Fruit fly (Drosophila melanogaster): ENCODE measurements around the gene comm2.
A peak's percentile ranks its signal among the peaks of the same experiment; 100 is the strongest.

Gene comm2

dm6 chr3L:15699626-15700337 lies at the start of gene comm2 (continued):
- no peak for TF ChIP-seq lov (optimal IDR thresholded peaks at IDR 0.05)
- 0 out of 3 replicates have a peak, but pooled peaks have one; percentile 3 for TF ChIP-seq lov (GFP tag; IDR thresholded peaks at IDR 0.05)
- TF ChIP-seq CG5953 (GFP tag; IDR thresholded peaks at IDR 0.05) = no peak
- TF ChIP-seq HLHmδ (GFP tag; optimal IDR thresholded peaks at IDR 0.05) = peak; percentile 73
- TF ChIP-seq twi (tag; optimal IDR thresholded peaks at IDR 0.05) = peak; percentile 76
- peak; percentile 93 for TF ChIP-seq D (optimal IDR thresholded peaks at IDR 0.05)
- TF ChIP-seq D (GFP tag; optimal IDR thresholded peaks at IDR 0.05) = no peak
- TF ChIP-seq Scr (GFP tag; IDR thresholded peaks at IDR 0.05; ENCODE audit: partially characterized antibody) = peak; percentile 51; the same call in 1 of the 2 replicates
- no peak for TF ChIP-seq pita (GFP tag; optimal IDR thresholded peaks at IDR 0.05)
- peak; percentile 76 for TF ChIP-seq CG2199 (GFP tag; IDR thresholded peaks at IDR 0.05)
- no peak for TF ChIP-seq Hey (tag; optimal IDR thresholded peaks at IDR 0.05)
- peak; percentile 30 for TF ChIP-seq CG5180 (GFP tag; optimal IDR thresholded peaks at IDR 0.05)
- no peak for TF ChIP-seq h (optimal IDR thresholded peaks at IDR 0.05)
- TF ChIP-seq oc (tag; optimal IDR thresholded peaks at IDR 0.05) = peak; percentile 52
- TF ChIP-seq fd64A (GFP tag; optimal IDR thresholded peaks at IDR 0.05) = peak; percentile 15
- TF ChIP-seq Dll (GFP tag; IDR thresholded peaks at IDR 0.05; ENCODE audit: partially characterized antibody) = peak; percentile 46; the same call in 1 of the 4 replicates
- no peak for TF ChIP-seq CG9215 (GFP tag; IDR thresholded peaks at IDR 0.05)
- TF ChIP-seq inv (GFP tag; IDR thresholded peaks at IDR 0.05; ENCODE audit: partially characterized antibody) = peak; percentile 38; the same call in 1 of the 2 replicates
- 0 out of 3 replicates have a peak, but pooled peaks have one; percentile 20 for TF ChIP-seq Dbx (GFP tag; IDR thresholded peaks at IDR 0.05)
- no peak for TF ChIP-seq CG7357 (GFP tag; IDR thresholded peaks at IDR 0.05)
- peak; percentile 83 to 93 for TF ChIP-seq Trl (optimal IDR thresholded peaks at IDR 0.05)
- no peak for TF ChIP-seq Trl (GFP tag; optimal IDR thresholded peaks at IDR 0.05)
- no peak for TF ChIP-seq CG10654 (GFP tag; optimal IDR thresholded peaks at IDR 0.05)
- TF ChIP-seq CG8290 (GFP tag; optimal IDR thresholded peaks at IDR 0.05) = no peak
- TF ChIP-seq CG8290 (tag; optimal IDR thresholded peaks at IDR 0.05) = peak in 1 of 2 experiments; percentile 19
- TF ChIP-seq CG10366 (GFP tag; IDR thresholded peaks at IDR 0.05) = no peak
- TF ChIP-seq CG18262 (tag; optimal IDR thresholded peaks at IDR 0.05) = no peak
- peak; percentile 22 for TF ChIP-seq nom (GFP tag; optimal IDR thresholded peaks at IDR 0.05)
- peak; percentile 20 for TF ChIP-seq lbe (GFP tag; optimal IDR thresholded peaks at IDR 0.05)
- TF ChIP-seq CG7987 (GFP tag; optimal IDR thresholded peaks at IDR 0.05) = no peak
- TF ChIP-seq toy (GFP tag; IDR thresholded peaks at IDR 0.05) = no peak
- TF ChIP-seq CG7372 (GFP tag; IDR thresholded peaks at IDR 0.05) = no peak
- peak; percentile 70 for TF ChIP-seq CG15479 (GFP tag; optimal IDR thresholded peaks at IDR 0.05)
- no peak for TF ChIP-seq CG18599 (GFP tag; optimal IDR thresholded peaks at IDR 0.05)
- TF ChIP-seq so (GFP tag; IDR thresholded peaks at IDR 0.05) = peak; percentile 46; the same call in 2 of the 3 replicates
- no peak for TF ChIP-seq CG12155 (GFP tag; optimal IDR thresholded peaks at IDR 0.05)
- no peak for TF ChIP-seq gcm2 (GFP tag; optimal IDR thresholded peaks at IDR 0.05)
- peak; percentile 91 for TF ChIP-seq grn (GFP tag; optimal IDR thresholded peaks at IDR 0.05)
- TF ChIP-seq CG6791 (GFP tag; IDR thresholded peaks at IDR 0.05; ENCODE audit: partially characterized antibody) = peak; percentile 60; the same call in 2 of the 3 replicates
- peak; percentile 33 for TF ChIP-seq MTF-1 (GFP tag; optimal IDR thresholded peaks at IDR 0.05; ENCODE audit: borderline replicate concordance)
- TF ChIP-seq wdn (GFP tag; IDR thresholded peaks at IDR 0.05) = no peak
- no peak for TF ChIP-seq Atf6 (GFP tag; IDR thresholded peaks at IDR 0.05)
- TF ChIP-seq mld (GFP tag; IDR thresholded peaks at IDR 0.05; ENCODE audit: partially characterized antibody) = no peak
- peak; percentile 70 for TF ChIP-seq yki (optimal IDR thresholded peaks at IDR 0.05)
- TF ChIP-seq CG9876 (GFP tag; optimal IDR thresholded peaks at IDR 0.05) = no peak
- TF ChIP-seq Sry-β (GFP tag; optimal IDR thresholded peaks at IDR 0.05) = no peak
- TF ChIP-seq crol (GFP tag; IDR thresholded peaks at IDR 0.05) = peak; percentile 13; the same call in 1 of the 2 replicates
- TF ChIP-seq CG2202 (tag; optimal IDR thresholded peaks at IDR 0.05) = peak; percentile 12
- peak; percentile 89; the same call in 3 of the 4 replicates for TF ChIP-seq chinmo (GFP tag; IDR thresholded peaks at IDR 0.05; ENCODE audit: partially characterized antibody)
- TF ChIP-seq CG11504 (tag; optimal IDR thresholded peaks at IDR 0.05) = no peak
